Worm (Caenorhabditis elegans) whole organism, late embryonic: Measurements from ENCODE around the gene clec-136.

ENCODE experiments used
- C38D4.7 ChIP-seq: fragments of 200-800 bp; sonication (Bioruptor generic); optimal IDR thresholded peaks from 2 replicates; lab custom pipeline; 2018; ENCODE audit warnings: mild to moderate bottlenecking, missing genetic modification characterization, moderate library complexity, missing compliant biosample characterization
- K02D7.2 ChIP-seq: sonication (generic microtip); optimal IDR thresholded peaks from 2 replicates; lab custom pipeline; 2017; ENCODE audit warnings: mild to moderate bottlenecking, missing genetic modification characterization, missing compliant biosample characterization
- ama-1 ChIP-seq: fragments of 150-350 bp; optimal IDR thresholded peaks from 2 replicates; lab custom pipeline; 2014
- ceh-14 ChIP-seq: sonication (generic microtip); optimal IDR thresholded peaks from 2 replicates; lab custom pipeline; 2016; ENCODE audit warnings: missing genotype, missing genetic modification characterization, missing compliant biosample characterization
- ceh-18 ChIP-seq: sonication (generic microtip); optimal IDR thresholded peaks from 2 replicates; lab custom pipeline; 2016; ENCODE audit warnings: missing genetic modification characterization, missing compliant biosample characterization
- ceh-2 ChIP-seq: sonication (generic microtip); optimal IDR thresholded peaks from 2 replicates; lab custom pipeline; 2016; ENCODE audit warnings: missing genotype, missing genetic modification characterization, missing compliant biosample characterization
- ceh-22 ChIP-seq: sonication (generic microtip); optimal IDR thresholded peaks from 2 replicates; lab custom pipeline; 2017; ENCODE audit warnings: missing biosample characterization, missing genetic modification characterization
- ceh-30 ChIP-seq: fragments of 150-350 bp; optimal IDR thresholded peaks from 2 replicates; lab custom pipeline; 2014; ENCODE audit warnings: missing biosample characterization, missing genetic modification characterization
- ceh-31 ChIP-seq: sonication (generic microtip); optimal IDR thresholded peaks from 2 replicates; lab custom pipeline; 2016; ENCODE audit warnings: missing genetic modification characterization, missing compliant biosample characterization
- ceh-34 ChIP-seq: sonication (generic microtip); optimal IDR thresholded peaks from 2 replicates; lab custom pipeline; 2016; ENCODE audit warnings: mild to moderate bottlenecking, missing genetic modification characterization, missing compliant biosample characterization
- ceh-45 ChIP-seq: fragments of 200-800 bp; sonication (Bioruptor generic); IDR thresholded peaks from 2 replicates; pipeline ENCODE4 v1.3.6; 2022; ENCODE audit warnings: missing genetic modification reagents, missing genetic modification characterization, missing compliant biosample characterization
- che-1 ChIP-seq: sonication (generic microtip); optimal IDR thresholded peaks from 2 replicates; lab custom pipeline; 2016; ENCODE audit warnings: mild to moderate bottlenecking, missing genetic modification characterization, missing compliant biosample characterization
- dmd-4 ChIP-seq: sonication (generic microtip); optimal IDR thresholded peaks from 2 replicates; lab custom pipeline; 2016; ENCODE audit warnings: borderline replicate concordance, missing genetic modification characterization, missing compliant biosample characterization
- dve-1 ChIP-seq: sonication (generic microtip); optimal IDR thresholded peaks from 2 replicates; lab custom pipeline; 2017; ENCODE audit warnings: antibody characterized with exemption, mild to moderate bottlenecking, missing genetic modification characterization, missing compliant biosample characterization
- ets-4 ChIP-seq: sonication (generic microtip); optimal IDR thresholded peaks from 2 replicates; lab custom pipeline; 2016; ENCODE audit warnings: missing genetic modification characterization, missing compliant biosample characterization
- eyg-1 ChIP-seq: sonication (generic microtip); optimal IDR thresholded peaks from 2 replicates; lab custom pipeline; 2016; ENCODE audit warnings: missing genotype, missing genetic modification characterization, missing compliant biosample characterization
- fkh-10 ChIP-seq: fragments of 150-350 bp; optimal IDR thresholded peaks from 2 replicates; lab custom pipeline; 2014; ENCODE audit warnings: missing biosample characterization, missing genetic modification reagents, missing genetic modification characterization
- gmeb-2 ChIP-seq: sonication (generic microtip); optimal IDR thresholded peaks from 2 replicates; lab custom pipeline; 2016; ENCODE audit warnings: missing genetic modification characterization, inconsistent platforms, missing compliant biosample characterization
- hlh-30 ChIP-seq: sonication (generic microtip); optimal IDR thresholded peaks from 2 replicates; lab custom pipeline; 2017; ENCODE audit warnings: antibody characterized with exemption, missing genetic modification characterization, missing compliant biosample characterization; ENCODE audit not compliant: insufficient read depth
- lim-6 ChIP-seq: sonication (generic microtip); optimal IDR thresholded peaks from 2 replicates; lab custom pipeline; 2016; ENCODE audit warnings: missing genetic modification characterization, missing compliant biosample characterization
- madf-2 ChIP-seq: sonication (generic microtip); optimal IDR thresholded peaks from 2 replicates; lab custom pipeline; 2017; ENCODE audit warnings: missing genetic modification characterization, missing compliant biosample characterization
- nhr-11 ChIP-seq: fragments of 150-350 bp; optimal IDR thresholded peaks from 2 replicates; lab custom pipeline; 2014; ENCODE audit warnings: missing biosample characterization, missing genetic modification characterization
- pag-3 ChIP-seq: sonication (generic microtip); optimal IDR thresholded peaks from 2 replicates; lab custom pipeline; 2016; ENCODE audit warnings: missing compliant biosample characterization, missing genetic modification characterization, borderline replicate concordance
- pat-9 ChIP-seq: fragments of 200-800 bp; sonication (Bioruptor generic); optimal IDR thresholded peaks from 2 replicates; lab custom pipeline; 2018; ENCODE audit warnings: mild to moderate bottlenecking, missing genetic modification characterization, moderate library complexity, missing compliant biosample characterization
- pax-1 ChIP-seq: fragments of 150-350 bp; optimal IDR thresholded peaks from 2 replicates; lab custom pipeline; 2014; ENCODE audit warnings: missing biosample characterization, missing genetic modification characterization
- pha-2 ChIP-seq: sonication (generic microtip); optimal IDR thresholded peaks from 2 replicates; lab custom pipeline; 2017; ENCODE audit warnings: mild to moderate bottlenecking, missing genetic modification characterization, missing compliant biosample characterization
- pros-1 ChIP-seq: fragments of 150-350 bp; optimal IDR thresholded peaks from 2 replicates; lab custom pipeline; 2014; ENCODE audit warnings: missing biosample characterization, missing genetic modification reagents, missing genetic modification characterization
- ref-2 ChIP-seq: sonication (generic microtip); optimal IDR thresholded peaks from 2 replicates; lab custom pipeline; 2016; ENCODE audit warnings: missing genetic modification characterization, missing compliant biosample characterization
- sox-2 ChIP-seq: fragments of 200-800 bp; sonication (Bioruptor generic); IDR thresholded peaks from 2 replicates; pipeline ENCODE4 v1.3.6; 2022; ENCODE audit warnings: missing genetic modification reagents, missing genetic modification characterization, missing compliant biosample characterization
- sox-4 ChIP-seq: sonication (generic microtip); optimal IDR thresholded peaks from 2 replicates; lab custom pipeline; 2017; ENCODE audit warnings: mild to moderate bottlenecking, missing genetic modification characterization, inconsistent platforms, missing compliant biosample characterization
- syd-9 ChIP-seq: sonication (generic microtip); optimal IDR thresholded peaks from 2 replicates; lab custom pipeline; 2016; ENCODE audit warnings: mild to moderate bottlenecking, missing genetic modification characterization, moderate library complexity, missing compliant biosample characterization
- tbx-2 ChIP-seq: sonication (generic microtip); optimal IDR thresholded peaks from 2 replicates; lab custom pipeline; 2016; ENCODE audit warnings: missing genetic modification characterization, missing compliant biosample characterization
- unc-3 ChIP-seq, 2 experiments: fragments of 200-800 bp in 1 of 2; sonication (Bioruptor generic) in 1 of 2; sonication (generic microtip) in 1 of 2; conservative IDR thresholded peaks in 1 of 2; optimal IDR thresholded peaks in 1 of 2; 2 replicates each; pipeline versions ENCODE4 v1.3.6 to Lab custom; 2016 to 2022; ENCODE audit warnings: missing compliant biosample characterization in 2 of 2, missing genetic modification characterization in 2 of 2, missing genetic modification reagents in 1 of 2
- unc-42 ChIP-seq: sonication (generic microtip); optimal IDR thresholded peaks from 2 replicates; lab custom pipeline; 2016; ENCODE audit warnings: missing genotype, missing genetic modification characterization, missing compliant biosample characterization
- ztf-16 ChIP-seq: sonication (generic microtip); optimal IDR thresholded peaks from 2 replicates; lab custom pipeline; 2017; ENCODE audit warnings: missing genetic modification characterization, missing compliant biosample characterization

clec-136 gene

DNA sequence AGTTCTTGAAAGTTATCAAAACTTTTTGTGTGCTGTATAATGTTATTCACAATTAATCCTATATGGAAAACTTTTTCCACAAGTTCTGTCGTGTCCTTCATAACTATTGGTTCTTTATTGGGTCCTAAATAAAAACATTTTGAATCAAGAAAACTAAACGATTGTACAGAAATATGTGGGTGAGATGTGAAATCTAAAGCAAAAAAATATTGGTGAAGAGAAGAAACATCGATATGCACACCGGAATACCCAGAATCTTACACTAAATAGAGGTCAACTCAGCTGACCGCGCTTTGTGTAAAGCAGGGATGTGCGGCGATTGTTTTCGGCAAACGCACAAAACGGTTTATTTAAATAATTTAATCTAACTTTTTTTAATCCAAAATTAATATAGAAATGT lies 44.9 kb upstream of the clec-136 start, which contains the start of gene T05A7.13:
Gene T05A7.13, minus strand, starts transcription at position 101 of the 400 bp plus-strand sequence.
- TF ChIP-seq K02D7.2 (no peak), gmeb-2 (tag; lab: Kevin White, UChicago) (no peak), pag-3 (tag; lab: Kevin White, UChicago) (no peak), ceh-34 (tag; lab: Kevin White, UChicago) (no peak), nhr-11 (tag; lab: Kevin White, UChicago) (no peak), dve-1 (tag; lab: Kevin White, UChicago) (no peak)

- TF ChIP-seq ceh-2 (tag; lab: Kevin White, UChicago) (no peak), ceh-34 (tag; lab: Kevin White, UChicago) (no peak), pag-3 (tag; lab: Kevin White, UChicago) (no peak), tbx-2 (tag; lab: Kevin White, UChicago) (no peak), ref-2 (tag; lab: Kevin White, UChicago) (no peak), sox-4 (tag; lab: Kevin White, UChicago) (no peak), ceh-18 (tag; lab: Kevin White, UChicago) (no peak), ztf-16 (tag; lab: Kevin White, UChicago) (no peak), ceh-45 (GFP tag; lab: Robert Waterston, UW) (no peak), ceh-31 (tag; lab: Kevin White, UChicago) (no peak), gmeb-2 (tag; lab: Kevin White, UChicago) (no peak), pros-1 (tag; lab: Kevin White, UChicago) (no peak), lim-6 (tag; lab: Kevin White, UChicago) (no peak), dve-1 (tag; lab: Kevin White, UChicago) (no peak), ama-1 (lab: Kevin White, UChicago) (no peak), pat-9 (tag; lab: Kevin White, UChicago) (no peak), nhr-11 (tag; lab: Kevin White, UChicago) (no peak), K02D7.2 (no peak)
These were observed 41.9 kb upstream of the clec-136 start for ce11 chrII:4658245-4658644.

DNA sequence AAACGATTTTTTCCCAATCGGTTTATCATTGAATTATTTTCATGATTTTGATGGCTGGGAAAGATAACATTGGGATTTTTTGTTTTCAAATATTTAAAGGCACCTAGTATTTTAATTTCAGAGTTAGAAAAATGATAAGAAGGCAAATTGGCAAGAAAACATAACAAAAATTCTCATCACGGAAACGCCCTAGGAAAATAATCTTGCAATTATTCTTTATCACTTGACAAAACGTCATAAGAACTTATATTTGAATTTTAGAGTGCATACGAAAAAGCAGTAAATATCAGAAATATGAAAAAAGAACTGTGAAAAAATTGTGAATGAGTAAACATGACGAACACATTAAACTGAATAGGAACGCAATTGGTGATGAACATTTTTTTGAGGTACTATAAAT lies 41.0 kb upstream of the clec-136 start:
- TF ChIP-seq unc-3 (GFP tag; conservative IDR thresholded peaks at IDR 0.05; lab: Robert Waterston, UW) (no peak), unc-3 (tag; optimal IDR thresholded peaks at IDR 0.05; lab: Kevin White, UChicago) (no peak)
- TF ChIP-seq, all 69 proteins: peak for 0

ce11 chrII:4655834-4656233 lies 39.5 kb upstream of the clec-136 start, which contains the start of gene fut-6:
fut-6 (minus strand) TSS chrII:4655934.
- TF ChIP-seq sox-2 = no peak
- TF ChIP-seq ceh-22 (tag; lab: Kevin White, UChicago) = no peak
- TF ChIP-seq pha-2 = no peak
- TF ChIP-seq ets-4 = no peak
- no peak for TF ChIP-seq madf-2 (tag; lab: Kevin White, UChicago)
- TF ChIP-seq ceh-30 (tag; lab: Kevin White, UChicago) = no peak
- TF ChIP-seq che-1 (tag; lab: Kevin White, UChicago) = no peak
- no peak for TF ChIP-seq hlh-30 (tag; lab: Kevin White, UChicago)
- TF ChIP-seq fkh-10 = no peak
- no peak for TF ChIP-seq dmd-4 (tag; lab: Kevin White, UChicago)
- TF ChIP-seq ceh-14 (tag; lab: Kevin White, UChicago) = no peak
- TF ChIP-seq unc-42 (tag; lab: Kevin White, UChicago) = no peak
- TF ChIP-seq dve-1 (tag; lab: Kevin White, UChicago) = no peak

DNA sequence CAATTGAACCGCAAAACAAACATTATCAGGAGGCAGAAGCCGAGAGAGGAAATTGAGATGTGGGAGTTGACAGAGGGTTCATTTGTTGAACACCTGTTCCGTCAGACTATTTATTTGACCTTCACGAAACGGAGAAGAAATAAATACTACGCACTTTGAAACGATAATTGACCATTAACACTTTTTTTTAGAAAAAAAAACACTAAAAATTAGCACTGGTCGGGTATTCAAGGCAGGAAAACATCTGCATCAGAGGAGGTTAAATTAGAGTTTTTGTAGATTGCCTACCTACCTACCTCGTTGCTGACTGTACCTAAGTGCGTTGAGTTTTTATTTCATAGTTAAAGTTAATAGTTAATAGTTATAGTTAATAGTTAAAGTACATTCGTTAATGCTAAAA lies 33.7 kb upstream of the clec-136 start:
- TF ChIP-seq C38D4.7 (GFP tag; lab: Kevin White, UChicago) = no peak
- peak; percentile 8 for TF ChIP-seq pax-1 (tag; lab: Kevin White, UChicago)
- no peak for TF ChIP-seq eyg-1
- no peak for TF ChIP-seq syd-9 (tag; lab: Kevin White, UChicago)
- no peak for TF ChIP-seq nhr-11 (tag; lab: Kevin White, UChicago)
